Worm (Caenorhabditis elegans): ENCODE measurements around the gene C07A4.3.

DNA sequence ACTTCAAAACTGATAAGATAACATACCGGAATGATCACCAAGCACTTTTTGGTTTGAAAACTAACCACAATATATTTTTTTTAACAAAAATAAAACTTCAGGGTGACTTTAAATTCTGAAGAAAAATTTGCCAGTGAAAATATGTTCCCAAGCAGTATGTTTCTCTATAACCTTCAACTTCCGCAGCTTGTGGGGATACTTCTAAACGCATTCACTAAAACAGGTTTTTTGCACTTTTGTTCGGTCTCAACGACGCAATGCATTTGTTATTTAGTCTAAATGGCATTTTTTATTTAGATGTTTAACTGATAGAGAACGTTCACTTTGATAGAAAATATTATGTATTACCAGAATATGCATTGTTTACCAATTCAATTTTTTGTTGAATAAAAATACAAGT is 14.5 kb downstream of the C07A4.3 start:
- TF ChIP-seq unc-62 (GFP tag; optimal IDR thresholded peaks at IDR 0.05) (no peak), R02D3.7 (tag; optimal IDR thresholded peaks at IDR 0.05) (no peak), ztf-11 (tag; optimal IDR thresholded peaks at IDR 0.05) (no peak), fos-1 (tag; optimal IDR thresholded peaks at IDR 0.05) (no peak), nhr-11 (tag; optimal IDR thresholded peaks at IDR 0.05) (no peak), skn-1 (tag; optimal IDR thresholded peaks at IDR 0.05) (no peak), pqm-1 (tag; optimal IDR thresholded peaks at IDR 0.05) (no peak), pha-4 (tag; optimal IDR thresholded peaks at IDR 0.05) (no peak)

Data from whole organism, L3 larva.